Worm (Caenorhabditis elegans): ENCODE measurements around the gene gplb-1.
A peak's percentile ranks its signal among the peaks of the same experiment; 100 is the strongest.

Gene gplb-1

ce11 chrV:8500348-8500747, 29.3 kb upstream of the gplb-1 start (continued):
- TF ChIP-seq unc-39 (tag; optimal IDR thresholded peaks at IDR 0.05) (peak; percentile 98), ceh-83 (GFP tag; optimal IDR thresholded peaks at IDR 0.05) (peak; percentile 99), mep-1 (tag; optimal IDR thresholded peaks at IDR 0.05) (peak; percentile 88), ces-1 (GFP tag; optimal IDR thresholded peaks at IDR 0.05) (peak; percentile 73), lsy-2 (tag; optimal IDR thresholded peaks at IDR 0.05) (peak; percentile 38), ztf-11 (tag; optimal IDR thresholded peaks at IDR 0.05) (peak; percentile 88), drap-1 (GFP tag; optimal IDR thresholded peaks at IDR 0.05) (peak; percentile 99), M03D4.4 (tag; optimal IDR thresholded peaks at IDR 0.05) (peak; percentile 98), nhr-76 (tag; optimal IDR thresholded peaks at IDR 0.05) (peak; percentile 88), lin-13 (tag; optimal IDR thresholded peaks at IDR 0.05) (peak; percentile 92), mab-5 (tag; optimal IDR thresholded peaks at IDR 0.05) (peak; percentile 62)

- TF ChIP-seq mep-1 (tag; optimal IDR thresholded peaks at IDR 0.05) (no peak), pha-4 (tag; optimal IDR thresholded peaks at IDR 0.05) (no peak), lin-13 (tag; optimal IDR thresholded peaks at IDR 0.05) (no peak)
Measured at ce11 chrV:8499407-8499806, 28.4 kb upstream of the gplb-1 start.

ce11 chrV:8495965-8496364, 24.9 kb upstream of the gplb-1 start:
- TF ChIP-seq elt-1 (tag; optimal IDR thresholded peaks at IDR 0.05; ENCODE audit: borderline replicate concordance, insufficient read depth) (no peak), pha-4 (tag; optimal IDR thresholded peaks at IDR 0.05) (no peak), ham-2 (GFP tag; optimal IDR thresholded peaks at IDR 0.05) (no peak), bed-3 (GFP tag; optimal IDR thresholded peaks at IDR 0.05) (no peak), sptf-1 (tag; optimal IDR thresholded peaks at IDR 0.05) (no peak), tbx-8 (GFP tag; optimal IDR thresholded peaks at IDR 0.05) (no peak), nhr-28 (tag; optimal IDR thresholded peaks at IDR 0.05) (no peak), ceh-39 (tag; optimal IDR thresholded peaks at IDR 0.05) (no peak), ceh-83 (GFP tag; optimal IDR thresholded peaks at IDR 0.05) (no peak), unc-120 (tag; optimal IDR thresholded peaks at IDR 0.05; ENCODE audit: poor library complexity, severe bottlenecking) (no peak)

ce11 chrV:8495106-8495505, 24.1 kb upstream of the gplb-1 start:
- TF ChIP-seq sptf-1 (tag; optimal IDR thresholded peaks at IDR 0.05) = no peak
- TF ChIP-seq mep-1 (tag; optimal IDR thresholded peaks at IDR 0.05) = no peak
- no peak for TF ChIP-seq nhr-12 (tag; optimal IDR thresholded peaks at IDR 0.05)
- TF ChIP-seq sem-2 (GFP tag; optimal IDR thresholded peaks at IDR 0.05) = no peak
- no peak for TF ChIP-seq flh-1 (GFP tag; optimal IDR thresholded peaks at IDR 0.05)
- no peak for TF ChIP-seq ceh-83 (GFP tag; optimal IDR thresholded peaks at IDR 0.05)
- no peak for TF ChIP-seq nhr-237 (tag; optimal IDR thresholded peaks at IDR 0.05)
- TF ChIP-seq pha-4 (tag; optimal IDR thresholded peaks at IDR 0.05) = no peak
- TF ChIP-seq mls-2 (tag; optimal IDR thresholded peaks at IDR 0.05) = no peak
- TF ChIP-seq nhr-28 (tag; optimal IDR thresholded peaks at IDR 0.05) = no peak
- TF ChIP-seq ceh-43 (GFP tag; optimal IDR thresholded peaks at IDR 0.05) = no peak
- TF ChIP-seq drap-1 (GFP tag; optimal IDR thresholded peaks at IDR 0.05) = no peak
- no peak for TF ChIP-seq mab-5 (tag; optimal IDR thresholded peaks at IDR 0.05)
- TF ChIP-seq lin-13 (tag; optimal IDR thresholded peaks at IDR 0.05) = no peak

DNA sequence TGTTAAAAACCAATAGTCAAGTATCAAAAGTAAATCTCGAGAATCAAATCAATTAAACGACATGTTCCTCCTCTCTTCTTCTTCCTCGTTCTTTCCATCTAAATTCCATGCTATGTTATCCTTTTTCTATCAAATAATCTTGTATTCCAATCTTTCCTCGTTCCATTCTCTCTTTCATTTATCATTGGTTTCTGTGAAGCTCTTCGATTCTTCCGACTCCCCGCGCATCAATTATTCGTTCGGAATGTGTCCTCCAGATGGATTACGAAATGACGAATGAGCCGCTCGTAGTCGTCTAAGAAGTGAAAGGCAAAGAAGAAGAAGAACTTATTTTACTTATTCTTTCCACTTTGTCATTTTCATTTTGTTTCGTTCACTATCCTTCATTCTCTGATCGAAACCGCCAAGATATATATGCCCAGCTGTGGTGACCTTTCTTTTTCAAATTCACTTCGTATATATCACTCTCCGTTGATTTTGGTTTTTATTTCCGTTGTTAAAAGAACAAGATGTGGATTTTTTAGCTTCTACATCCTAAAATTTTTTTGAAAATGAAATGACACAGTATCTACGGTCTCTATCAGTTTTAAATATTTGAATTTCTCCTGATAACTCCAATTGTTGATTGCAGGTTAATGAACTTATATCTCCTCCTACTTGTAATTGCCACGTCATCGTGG, 23.4 kb upstream of the gplb-1 start, which contains the start of gene pxn-1:
Gene pxn-1 (plus strand): TSS at position 630 of the 680 bp plus-strand sequence.
- no peak for TF ChIP-seq ztf-11 (tag; optimal IDR thresholded peaks at IDR 0.05)
- TF ChIP-seq ham-2 (GFP tag; optimal IDR thresholded peaks at IDR 0.05) = no peak
- TF ChIP-seq nhr-2 (tag; optimal IDR thresholded peaks at IDR 0.05) = no peak
- no peak for TF ChIP-seq M03D4.4 (tag; optimal IDR thresholded peaks at IDR 0.05)
- no peak for TF ChIP-seq mab-5 (tag; optimal IDR thresholded peaks at IDR 0.05)
- no peak for TF ChIP-seq nhr-237 (tag; optimal IDR thresholded peaks at IDR 0.05)
- TF ChIP-seq lin-13 (tag; optimal IDR thresholded peaks at IDR 0.05) = no peak
- no peak for TF ChIP-seq bed-3 (GFP tag; optimal IDR thresholded peaks at IDR 0.05)
- TF ChIP-seq lsy-2 (tag; optimal IDR thresholded peaks at IDR 0.05) = no peak
- TF ChIP-seq drap-1 (GFP tag; optimal IDR thresholded peaks at IDR 0.05) = no peak
- TF ChIP-seq ceh-39 (tag; optimal IDR thresholded peaks at IDR 0.05) = no peak
- TF ChIP-seq sem-2 (GFP tag; optimal IDR thresholded peaks at IDR 0.05) = no peak
- TF ChIP-seq pha-4 (tag; optimal IDR thresholded peaks at IDR 0.05) = no peak

DNA sequence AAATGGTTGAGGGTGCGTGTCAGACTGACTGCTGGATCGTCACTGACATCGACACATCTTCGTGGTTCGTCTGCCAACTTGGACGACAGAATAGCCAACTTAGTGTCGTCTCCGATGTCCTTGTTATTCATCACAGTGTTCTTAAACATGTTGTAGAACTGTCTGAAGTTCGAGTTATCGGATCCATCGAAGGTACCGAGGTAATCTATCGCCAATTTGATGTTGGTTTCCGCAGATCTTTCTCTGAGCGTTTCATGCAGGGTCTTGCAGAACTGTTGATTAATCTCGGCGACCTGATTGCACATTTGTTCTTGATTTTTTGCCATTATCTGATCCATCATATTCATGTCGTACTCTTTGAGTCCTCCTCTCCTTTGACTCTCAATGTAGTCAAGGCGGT, 10.2 kb upstream of the gplb-1 start:
- no peak for TF ChIP-seq unc-39 (tag; optimal IDR thresholded peaks at IDR 0.05)
- no peak for TF ChIP-seq ceh-43 (GFP tag; optimal IDR thresholded peaks at IDR 0.05)
- no peak for TF ChIP-seq snpc-4 (tag; optimal IDR thresholded peaks at IDR 0.05)
- no peak for TF ChIP-seq mab-5 (tag; optimal IDR thresholded peaks at IDR 0.05)

Data from whole organism, mixed stage, embryonic.